Fruit fly (Drosophila melanogaster): ENCODE measurements around the gene Pgant4.

Gene Pgant4

dm6 chr2L:3478034-3478880 is 5.9 kb downstream of the Pgant4 start, which contains the start of gene Thor (continued):
- TF ChIP-seq CG11398 (GFP tag; optimal IDR thresholded peaks at IDR 0.05) = peak; percentile 80
- TF ChIP-seq CG13775 (GFP tag; optimal IDR thresholded peaks at IDR 0.05) = peak; percentile 46
- peak; percentile 33 for TF ChIP-seq CG17802 (tag; optimal IDR thresholded peaks at IDR 0.05)
- peak; percentile 59 for TF ChIP-seq exex (tag; optimal IDR thresholded peaks at IDR 0.05)
- no peak for TF ChIP-seq Dref (GFP tag; IDR thresholded peaks at IDR 0.05)
- peak; percentile 13; the same call in 1 of the 2 replicates for TF ChIP-seq CG7372 (GFP tag; IDR thresholded peaks at IDR 0.05)
- no peak for TF ChIP-seq CG7963 (GFP tag; IDR thresholded peaks at IDR 0.05; ENCODE audit: partially characterized antibody)
- peak; percentile 72 for TF ChIP-seq CG4328 (GFP tag; optimal IDR thresholded peaks at IDR 0.05)
- peak; percentile 45 for TF ChIP-seq sisA (GFP tag; IDR thresholded peaks at IDR 0.05)
- TF ChIP-seq ash1 (GFP tag; optimal IDR thresholded peaks at IDR 0.05) = peak; percentile 77
- TF ChIP-seq Drgx (GFP tag; IDR thresholded peaks at IDR 0.05) = peak; percentile 67
- TF ChIP-seq CG11247 (GFP tag; IDR thresholded peaks at IDR 0.05) = peak; percentile 79
- TF ChIP-seq Dek (tag; optimal IDR thresholded peaks at IDR 0.05) = peak; percentile 25
- TF ChIP-seq Camta (GFP tag; optimal IDR thresholded peaks at IDR 0.05) = peak; percentile 66
- no peak for TF ChIP-seq CG3065 (GFP tag; optimal IDR thresholded peaks at IDR 0.05)
- TF ChIP-seq NFAT (GFP tag; IDR thresholded peaks at IDR 0.05) = peak; percentile 96
- no peak for TF ChIP-seq zen (tag; optimal IDR thresholded peaks at IDR 0.05)
- no peak for TF ChIP-seq Hr39 (optimal IDR thresholded peaks at IDR 0.05)
- peak; percentile 82 for TF ChIP-seq B-H2 (GFP tag; optimal IDR thresholded peaks at IDR 0.05)
- TF ChIP-seq dmrt99B (tag; optimal IDR thresholded peaks at IDR 0.05) = peak; percentile 42
- no peak for TF ChIP-seq lov (optimal IDR thresholded peaks at IDR 0.05)
- TF ChIP-seq lov (GFP tag; IDR thresholded peaks at IDR 0.05) = peak; percentile 90
- no peak for TF ChIP-seq CG16813 (GFP tag; IDR thresholded peaks at IDR 0.05; ENCODE audit: partially characterized antibody)
- no peak for TF ChIP-seq stwl (tag; optimal IDR thresholded peaks at IDR 0.05)
- no peak for TF ChIP-seq CG6654 (GFP tag; optimal IDR thresholded peaks at IDR 0.05)
- TF ChIP-seq CG12071 (GFP tag; optimal IDR thresholded peaks at IDR 0.05) = peak; percentile 73
- TF ChIP-seq danr (GFP tag; IDR thresholded peaks at IDR 0.05) = peak; percentile 65; the same call in 1 of the 2 replicates
- TF ChIP-seq CoRest (tag; optimal IDR thresholded peaks at IDR 0.05) = no peak
- TF ChIP-seq fd102C (GFP tag; optimal IDR thresholded peaks at IDR 0.05) = no peak
- TF ChIP-seq CG11560 (tag; IDR thresholded peaks at IDR 0.05) = no peak
- peak; percentile 41 for TF ChIP-seq gcm (GFP tag; optimal IDR thresholded peaks at IDR 0.05)
- no peak for TF ChIP-seq Gsc (GFP tag; IDR thresholded peaks at IDR 0.05)
- no peak for TF ChIP-seq hth (optimal IDR thresholded peaks at IDR 0.05)
- TF ChIP-seq CG12769 (tag; optimal IDR thresholded peaks at IDR 0.05) = peak; percentile 82
- TF ChIP-seq CG10209 (GFP tag; optimal IDR thresholded peaks at IDR 0.05) = peak; percentile 69
- no peak for TF ChIP-seq fru (optimal IDR thresholded peaks at IDR 0.05)
- peak; percentile 32 for TF ChIP-seq CG10654 (GFP tag; optimal IDR thresholded peaks at IDR 0.05)
- peak; percentile 68 for TF ChIP-seq CG3407 (GFP tag; optimal IDR thresholded peaks at IDR 0.05)
- TF ChIP-seq fd96Cb (tag; optimal IDR thresholded peaks at IDR 0.05) = no peak
- TF ChIP-seq da (GFP tag; optimal IDR thresholded peaks at IDR 0.05) = no peak
- peak; percentile 22 for TF ChIP-seq Nf-YB (GFP tag; optimal IDR thresholded peaks at IDR 0.05)
- TF ChIP-seq bab2 (GFP tag; optimal IDR thresholded peaks at IDR 0.05) = peak; percentile 11
- TF ChIP-seq Mrtf (GFP tag; IDR thresholded peaks at IDR 0.05) = 0 out of 3 replicates have a peak, but pooled peaks have one; percentile 14
- no peak for TF ChIP-seq CG9215 (GFP tag; IDR thresholded peaks at IDR 0.05)
- TF ChIP-seq wek (GFP tag; optimal IDR thresholded peaks at IDR 0.05) = peak; percentile 82
- no peak; the same call in 2 of the 3 replicates for TF ChIP-seq CG11093 (GFP tag; IDR thresholded peaks at IDR 0.05)
- peak; percentile 39; the same call in 1 of the 2 replicates for TF ChIP-seq unc-4 (GFP tag; IDR thresholded peaks at IDR 0.05; ENCODE audit: partially characterized antibody)
- peak; percentile 35 for TF ChIP-seq luna (GFP tag; optimal IDR thresholded peaks at IDR 0.05)
- TF ChIP-seq CG14014 (GFP tag; IDR thresholded peaks at IDR 0.05) = peak; percentile 64; the same call in 1 of the 2 replicates
- TF ChIP-seq Bdp1 (GFP tag; optimal IDR thresholded peaks at IDR 0.05) = peak; percentile 63
